Worm (Caenorhabditis elegans) whole organism, L3 larva: Measurements from ENCODE around the gene nemt-1.

Experiments used
- R02D3.7 ChIP-seq: fragments of 150-350 bp; optimal IDR thresholded peaks from 2 replicates; lab custom pipeline; 2014; ENCODE audit warnings: missing biosample characterization, missing genetic modification characterization
- ZK546.5 ChIP-seq: sonication (generic microtip); optimal IDR thresholded peaks from 2 replicates; lab custom pipeline; 2017; ENCODE audit warnings: missing biosample characterization, missing genetic modification characterization
- aly-2 ChIP-seq: fragments of 150-350 bp; optimal IDR thresholded peaks from 2 replicates; lab custom pipeline; 2014; ENCODE audit warnings: missing biosample characterization, missing genetic modification characterization
- ama-1 ChIP-seq: fragments of 150-350 bp; optimal IDR thresholded peaks from 2 replicates; lab custom pipeline; 2018
- ceh-16 ChIP-seq: sonication (generic microtip); optimal IDR thresholded peaks from 2 replicates; lab custom pipeline; 2017; ENCODE audit warnings: missing biosample characterization, missing genetic modification characterization
- ceh-28 ChIP-seq: fragments of 150-350 bp; optimal IDR thresholded peaks from 2 replicates; lab custom pipeline; 2014; ENCODE audit warnings: missing biosample characterization, missing genetic modification reagents, missing genetic modification characterization
- ceh-82 ChIP-seq: fragments of 150-350 bp; optimal IDR thresholded peaks from 2 replicates; lab custom pipeline; 2014; ENCODE audit warnings: missing biosample characterization, missing genetic modification characterization
- ceh-9 ChIP-seq: sonication (generic microtip); optimal IDR thresholded peaks from 2 replicates; lab custom pipeline; 2018; ENCODE audit warnings: missing biosample characterization, missing genetic modification characterization
- daf-12 ChIP-seq: fragments of 150-350 bp; optimal IDR thresholded peaks from 2 replicates; lab custom pipeline; 2014; ENCODE audit warnings: missing biosample characterization, missing genetic modification reagents, missing genetic modification characterization
- egl-27 ChIP-seq: sonication (generic microtip); optimal IDR thresholded peaks from 4 replicates; lab custom pipeline; 2017; ENCODE audit warnings: missing biosample characterization, missing genetic modification reagents, missing genetic modification characterization
- elt-1 ChIP-seq: fragments of 150-350 bp; optimal IDR thresholded peaks from 2 replicates; lab custom pipeline; 2014; ENCODE audit warnings: missing biosample characterization, missing genetic modification characterization
- elt-2 ChIP-seq: sonication (generic microtip); optimal IDR thresholded peaks from 2 replicates; lab custom pipeline; 2016; ENCODE audit warnings: missing genetic modification reagents, mild to moderate bottlenecking, missing genetic modification characterization, missing compliant biosample characterization
- elt-3 ChIP-seq, 3 experiments: fragments of 150-350 bp in 1 of 3; sonication (generic microtip) in 2 of 3; optimal IDR thresholded peaks; 2 replicates in 2 of 3; 4 replicates in 1 of 3; lab custom pipeline; 2014 to 2017; ENCODE audit warnings: missing biosample characterization in 3 of 3, missing genetic modification characterization in 3 of 3
- eor-1 ChIP-seq, 2 experiments: fragments of 150-350 bp; optimal IDR thresholded peaks; 2 replicates each; lab custom pipeline; 2014 to 2018; ENCODE audit warnings: missing biosample characterization in 2 of 2, missing genetic modification characterization in 2 of 2
- fkh-10 ChIP-seq: sonication (generic microtip); optimal IDR thresholded peaks from 2 replicates; lab custom pipeline; 2017; ENCODE audit warnings: missing biosample characterization, missing genetic modification reagents, missing genetic modification characterization
- fkh-2 ChIP-seq: fragments of 150-350 bp; optimal IDR thresholded peaks from 2 replicates; lab custom pipeline; 2014; ENCODE audit warnings: missing biosample characterization, missing genetic modification reagents, missing genetic modification characterization
- fos-1 ChIP-seq: fragments of 150-350 bp; optimal IDR thresholded peaks from 2 replicates; lab custom pipeline; 2014; ENCODE audit warnings: missing biosample characterization, missing genetic modification characterization
- hmg-11 ChIP-seq: sonication (generic microtip); optimal IDR thresholded peaks from 2 replicates; lab custom pipeline; 2016; ENCODE audit warnings: missing genetic modification characterization, missing compliant biosample characterization
- jun-1 ChIP-seq: fragments of 150-350 bp; optimal IDR thresholded peaks from 2 replicates; lab custom pipeline; 2014; ENCODE audit warnings: missing biosample characterization, missing genetic modification reagents, missing genetic modification characterization
- lin-15B ChIP-seq: fragments of 150-350 bp; optimal IDR thresholded peaks from 2 replicates; lab custom pipeline; 2014; ENCODE audit warnings: missing biosample characterization, missing genetic modification characterization
- lsy-12 ChIP-seq: sonication (generic microtip); optimal IDR thresholded peaks from 2 replicates; lab custom pipeline; 2016; ENCODE audit warnings: mild to moderate bottlenecking, missing genetic modification characterization, missing compliant biosample characterization
- mdl-1 ChIP-seq: fragments of 150-350 bp; optimal IDR thresholded peaks from 2 replicates; lab custom pipeline; 2014; ENCODE audit warnings: missing biosample characterization, missing genetic modification characterization
- mml-1 ChIP-seq: fragments of 150-350 bp; sonication (generic microtip); optimal IDR thresholded peaks from 3 replicates; lab custom pipeline; 2014; ENCODE audit warnings: missing biosample characterization, missing genetic modification characterization
- nfya-1 ChIP-seq: sonication (generic microtip); optimal IDR thresholded peaks from 2 replicates; lab custom pipeline; 2017; ENCODE audit warnings: missing genetic modification characterization, mild to moderate bottlenecking, missing compliant biosample characterization, antibody characterized with exemption, moderate library complexity; ENCODE audit not compliant: insufficient read depth
- nhr-11 ChIP-seq: fragments of 150-350 bp; optimal IDR thresholded peaks from 2 replicates; lab custom pipeline; 2014; ENCODE audit warnings: missing biosample characterization, missing genetic modification characterization
- nhr-12 ChIP-seq: fragments of 150-350 bp; optimal IDR thresholded peaks from 2 replicates; lab custom pipeline; 2014; ENCODE audit warnings: missing biosample characterization, missing genetic modification characterization
- nhr-23 ChIP-seq: fragments of 150-350 bp; optimal IDR thresholded peaks from 2 replicates; lab custom pipeline; 2014; ENCODE audit warnings: missing biosample characterization, missing genetic modification reagents, missing genetic modification characterization
- nhr-237 ChIP-seq: fragments of 150-350 bp; optimal IDR thresholded peaks from 2 replicates; lab custom pipeline; 2014; ENCODE audit warnings: missing biosample characterization, missing genetic modification characterization
- nhr-25 ChIP-seq: sonication (generic microtip); optimal IDR thresholded peaks from 2 replicates; lab custom pipeline; 2017; ENCODE audit warnings: missing biosample characterization, missing genetic modification characterization
- nhr-28 ChIP-seq: fragments of 150-350 bp; optimal IDR thresholded peaks from 2 replicates; lab custom pipeline; 2014; ENCODE audit warnings: missing biosample characterization, missing genetic modification characterization
- nhr-43 ChIP-seq: sonication (generic microtip); optimal IDR thresholded peaks from 2 replicates; lab custom pipeline; 2016; ENCODE audit warnings: mild to moderate bottlenecking, missing genetic modification characterization, missing compliant biosample characterization; ENCODE audit not compliant: poor library complexity, severe bottlenecking
- nhr-76 ChIP-seq: fragments of 150-350 bp; sonication (generic microtip); optimal IDR thresholded peaks from 5 replicates; lab custom pipeline; 2014; ENCODE audit warnings: missing biosample characterization, missing genetic modification characterization
- nhr-77 ChIP-seq: fragments of 150-350 bp; optimal IDR thresholded peaks from 2 replicates; lab custom pipeline; 2014; ENCODE audit warnings: missing biosample characterization, missing genetic modification characterization
- pha-4 ChIP-seq: fragments of 150-350 bp; optimal IDR thresholded peaks from 2 replicates; lab custom pipeline; 2014; ENCODE audit warnings: missing biosample characterization, missing genetic modification reagents, missing genetic modification characterization
- pqm-1 ChIP-seq: fragments of 150-350 bp; optimal IDR thresholded peaks from 2 replicates; lab custom pipeline; 2017; ENCODE audit warnings: missing biosample characterization, missing genetic modification characterization, inconsistent platforms
- sea-2 ChIP-seq: fragments of 150-350 bp; sonication (generic microtip); optimal IDR thresholded peaks from 4 replicates; lab custom pipeline; 2014; ENCODE audit warnings: missing biosample characterization, missing genetic modification reagents, missing genetic modification characterization
- skn-1 ChIP-seq: fragments of 150-350 bp; optimal IDR thresholded peaks from 2 replicates; lab custom pipeline; 2014; ENCODE audit warnings: missing biosample characterization, missing genetic modification characterization
- snpc-4 ChIP-seq: fragments of 150-350 bp; optimal IDR thresholded peaks from 2 replicates; lab custom pipeline; 2014; ENCODE audit warnings: missing biosample characterization, missing genetic modification characterization
- tbx-2 ChIP-seq: sonication (generic microtip); optimal IDR thresholded peaks from 2 replicates; lab custom pipeline; 2016; ENCODE audit warnings: mild to moderate bottlenecking, missing genetic modification characterization, missing compliant biosample characterization
- unc-39 ChIP-seq: sonication (generic microtip); optimal IDR thresholded peaks from 4 replicates; lab custom pipeline; 2017; ENCODE audit warnings: missing biosample characterization, missing genetic modification characterization
- unc-62 ChIP-seq: fragments of 150-350 bp; sonication (generic microtip); optimal IDR thresholded peaks from 4 replicates; lab custom pipeline; 2014; ENCODE audit warnings: missing biosample characterization, missing genetic modification reagents, missing genetic modification characterization
- zag-1 ChIP-seq: fragments of 150-350 bp; optimal IDR thresholded peaks from 2 replicates; lab custom pipeline; 2014; ENCODE audit warnings: missing biosample characterization, missing genetic modification characterization
- ztf-11 ChIP-seq: fragments of 150-350 bp; optimal IDR thresholded peaks from 2 replicates; lab custom pipeline; 2014; ENCODE audit warnings: missing biosample characterization, missing genetic modification characterization
- ztf-4 ChIP-seq: fragments of 150-350 bp; optimal IDR thresholded peaks from 2 replicates; lab custom pipeline; 2014; ENCODE audit warnings: missing biosample characterization, missing genetic modification characterization

Gene nemt-1

DNA sequence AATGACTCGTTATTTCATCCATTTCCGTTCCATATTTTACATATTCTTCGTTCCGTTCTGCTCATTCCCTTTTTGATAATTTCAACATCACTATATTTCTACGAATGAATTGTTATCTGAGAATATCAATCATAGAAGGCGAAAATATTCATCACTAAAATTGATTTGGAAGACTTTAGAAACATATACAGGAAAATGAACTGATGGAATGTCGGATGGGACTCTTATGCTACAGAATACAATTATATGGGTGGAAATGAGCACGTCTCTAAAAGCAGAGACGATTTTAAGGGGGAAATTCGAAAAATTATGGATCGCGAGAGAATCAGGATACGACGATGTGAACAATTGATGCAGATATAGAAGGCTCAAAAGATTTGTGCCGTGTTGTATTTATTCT is 784 bp upstream of the nemt-1 start:
- TF ChIP-seq ztf-11 (tag; lab: Kevin White, UChicago) = no peak
- TF ChIP-seq aly-2 (tag; lab: Kevin White, UChicago) = no peak
- no peak for TF ChIP-seq ztf-4 (tag; lab: Kevin White, UChicago)
- TF ChIP-seq fkh-10 (GFP tag; lab: Kevin White, UChicago) = no peak
- TF ChIP-seq daf-12 = no peak
- TF ChIP-seq fos-1 (tag; lab: Kevin White, UChicago) = no peak
- TF ChIP-seq tbx-2 (tag; lab: Kevin White, UChicago) = no peak
- no peak for TF ChIP-seq ama-1 (lab: Kevin White, UChicago)
- TF ChIP-seq nhr-23 (tag; lab: Kevin White, UChicago) = no peak
- TF ChIP-seq mdl-1 (tag; lab: Kevin White, UChicago) = no peak
- no peak for TF ChIP-seq nhr-25 (tag; lab: Kevin White, UChicago)
- no peak for TF ChIP-seq nhr-12
- TF ChIP-seq nhr-76 (tag; lab: Kevin White, UChicago) = no peak
- no peak for TF ChIP-seq zag-1 (tag; lab: Kevin White, UChicago)
- no peak for TF ChIP-seq jun-1 (tag; lab: Kevin White, UChicago)
- no peak for TF ChIP-seq hmg-11 (tag; lab: Kevin White, UChicago)
- no peak for TF ChIP-seq unc-62 (GFP tag; lab: Kevin White, UChicago)
- no peak for TF ChIP-seq elt-1

DNA sequence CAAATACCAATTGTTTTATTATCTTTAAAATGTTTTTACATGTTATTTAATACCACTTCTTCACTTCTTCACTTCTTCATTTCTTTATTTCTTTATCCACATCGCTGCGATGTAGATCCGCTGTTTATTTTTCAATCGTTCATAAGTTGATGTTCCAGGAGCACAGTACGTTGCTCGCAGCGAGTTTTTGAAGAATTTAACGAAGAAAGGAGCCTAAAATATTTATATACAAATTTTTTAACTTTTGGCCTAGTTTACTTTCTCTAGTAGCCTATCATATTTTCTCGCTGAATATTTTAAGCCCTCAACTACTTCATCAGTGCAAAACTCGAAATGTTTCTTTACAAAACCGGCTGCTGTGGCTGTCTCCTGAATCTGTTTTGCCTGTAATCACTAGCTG is 1.1 kb downstream of the nemt-1 start:
- no peak for TF ChIP-seq nhr-77 (tag; lab: Kevin White, UChicago)
- no peak for TF ChIP-seq ceh-28 (tag; lab: Kevin White, UChicago)
- TF ChIP-seq nhr-237 = no peak
- no peak for TF ChIP-seq mdl-1 (tag; lab: Kevin White, UChicago)
- TF ChIP-seq skn-1 (tag; lab: Kevin White, UChicago) = no peak
- TF ChIP-seq nhr-11 (tag; lab: Kevin White, UChicago) = no peak
- no peak for TF ChIP-seq egl-27
- no peak for TF ChIP-seq ceh-9 (tag; lab: Kevin White, UChicago)
- TF ChIP-seq unc-62 (GFP tag; lab: Kevin White, UChicago) = no peak
- no peak for TF ChIP-seq jun-1 (tag; lab: Kevin White, UChicago)
- no peak for TF ChIP-seq tbx-2 (tag; lab: Kevin White, UChicago)
- no peak for TF ChIP-seq pqm-1 (tag; lab: Kevin White, UChicago)
- no peak for TF ChIP-seq nhr-23 (tag; lab: Kevin White, UChicago)
- no peak for TF ChIP-seq fos-1 (tag; lab: Kevin White, UChicago)
- TF ChIP-seq nhr-12 = no peak
- TF ChIP-seq lsy-12 (tag; lab: Kevin White, UChicago) = no peak
- no peak for TF ChIP-seq daf-12
- no peak for TF ChIP-seq nhr-43 (tag; lab: Kevin White, UChicago)

- no peak for TF ChIP-seq fkh-2 (tag; lab: Kevin White, UChicago)
- TF ChIP-seq hmg-11 (tag; lab: Kevin White, UChicago) = peak; percentile 68
- no peak for TF ChIP-seq R02D3.7 (tag; lab: Kevin White, UChicago)
- TF ChIP-seq ama-1 (lab: Kevin White, UChicago) = no peak
- TF ChIP-seq jun-1 (tag; lab: Kevin White, UChicago) = no peak
- TF ChIP-seq elt-1 = no peak
- no peak for TF ChIP-seq nhr-76 (tag; lab: Kevin White, UChicago)
- TF ChIP-seq lin-15B = peak; percentile 5
- no peak for TF ChIP-seq unc-39 (tag; lab: Kevin White, UChicago)
- peak; percentile 24 for TF ChIP-seq elt-2 (tag; lab: Kevin White, UChicago)
- TF ChIP-seq ZK546.5 (tag; lab: Kevin White, UChicago) = no peak
- no peak for TF ChIP-seq daf-12
- TF ChIP-seq nhr-12 = no peak
- TF ChIP-seq nhr-25 (tag; lab: Kevin White, UChicago) = no peak
- no peak for TF ChIP-seq ztf-11 (tag; lab: Kevin White, UChicago)
- no peak for TF ChIP-seq ceh-28 (tag; lab: Kevin White, UChicago)
- TF ChIP-seq aly-2 (tag; lab: Kevin White, UChicago) = no peak
- TF ChIP-seq egl-27 = no peak
- TF ChIP-seq sea-2 (GFP tag; lab: Kevin White, UChicago) = no peak
- TF ChIP-seq skn-1 (tag; lab: Kevin White, UChicago) = peak; percentile 99
- TF ChIP-seq snpc-4 (tag; lab: Kevin White, UChicago) = peak; percentile 47
- peak; percentile 52 for TF ChIP-seq pha-4 (tag; lab: Kevin White, UChicago)
- peak; percentile 56 for TF ChIP-seq nfya-1 (tag; lab: Kevin White, UChicago)
- no peak for TF ChIP-seq nhr-28 (tag; lab: Kevin White, UChicago)
- TF ChIP-seq pqm-1 (tag; lab: Kevin White, UChicago) = no peak
- TF ChIP-seq nhr-43 (tag; lab: Kevin White, UChicago) = peak; percentile 8
- TF ChIP-seq nhr-23 (tag; lab: Kevin White, UChicago) = no peak
- no peak for TF ChIP-seq elt-3 (tag; optimal IDR thresholded peaks at IDR 0.05; lab: Kevin White, UChicago)
- TF ChIP-seq zag-1 (tag; lab: Kevin White, UChicago) = no peak
- no peak for TF ChIP-seq mdl-1 (tag; lab: Kevin White, UChicago)
- no peak for TF ChIP-seq nhr-11 (tag; lab: Kevin White, UChicago)
- no peak for TF ChIP-seq fos-1 (tag; lab: Kevin White, UChicago)
- no peak for TF ChIP-seq ceh-82
- TF ChIP-seq lsy-12 (tag; lab: Kevin White, UChicago) = no peak
- TF ChIP-seq nhr-237 = no peak
- TF ChIP-seq ceh-16 = no peak
- no peak for TF ChIP-seq tbx-2 (tag; lab: Kevin White, UChicago)
- no peak for TF ChIP-seq mml-1
- TF ChIP-seq ztf-4 (tag; lab: Kevin White, UChicago) = no peak
- TF ChIP-seq eor-1 (tag; optimal IDR thresholded peaks at IDR 0.05; lab: Kevin White, UChicago) = no peak
Observed at ce11 chrIV:9316068-9316681, 3.1 kb downstream of the nemt-1 start, which contains the start of the genes F49C12.9 and rpn-7. TSS of gene F49C12.9 (minus strand) at chrIV:9316215. TSS of gene rpn-7 (plus strand) at chrIV:9316631.
